Fruit fly (Drosophila melanogaster): ENCODE results near the gene CG42788.
A peak's percentile ranks its signal among the peaks of the same experiment; 100 is the strongest.

Gene CG42788

dm6 chr3R:15125796-15126195 is 5.9 kb downstream of the CG42788 start:
- TF ChIP-seq Ets65A (GFP tag) (peak; percentile 61), TFAM (GFP tag; optimal IDR thresholded peaks at IDR 0.05) (no peak), CG4360 (GFP tag; IDR thresholded peaks at IDR 0.05) (0 out of 2 replicates have a peak, but pooled peaks have one; percentile 14), fd3F (GFP tag; optimal IDR thresholded peaks at IDR 0.05) (no peak), oc (tag; optimal IDR thresholded peaks at IDR 0.05) (peak; percentile 83), CG11085 (GFP tag; IDR thresholded peaks at IDR 0.05) (no peak), gsb (GFP tag; IDR thresholded peaks at IDR 0.05) (peak; percentile 21; the same call in 1 of the 2 replicates), twi (tag; optimal IDR thresholded peaks at IDR 0.05) (no peak), ATbp (GFP tag; optimal IDR thresholded peaks at IDR 0.05) (no peak)

- TF ChIP-seq grau (tag; optimal IDR thresholded peaks at IDR 0.05) (no peak), danr (GFP tag; IDR thresholded peaks at IDR 0.05) (no peak), twi (tag; optimal IDR thresholded peaks at IDR 0.05) (no peak), fd102C (GFP tag; optimal IDR thresholded peaks at IDR 0.05) (no peak), CG17568 (GFP tag; optimal IDR thresholded peaks at IDR 0.05) (no peak), Stat92E (GFP tag; optimal IDR thresholded peaks at IDR 0.05) (no peak), Pdp1 (GFP tag; optimal IDR thresholded peaks at IDR 0.05) (peak in 1 of 2 experiments; percentile 15), cg (GFP tag; optimal IDR thresholded peaks at IDR 0.05) (no peak), Xbp1 (GFP tag; optimal IDR thresholded peaks at IDR 0.05) (no peak), CG11695 (GFP tag; IDR thresholded peaks at IDR 0.05) (no peak), CG10274 (GFP tag; optimal IDR thresholded peaks at IDR 0.05) (no peak), CG8290 (GFP tag; optimal IDR thresholded peaks at IDR 0.05) (no peak), CG8290 (tag; optimal IDR thresholded peaks at IDR 0.05) (no peak), Mrtf (GFP tag; IDR thresholded peaks at IDR 0.05) (no peak), tup (GFP tag; optimal IDR thresholded peaks at IDR 0.05) (no peak), CG32772 (GFP tag; IDR thresholded peaks at IDR 0.05) (peak; percentile 54), CG2120 (GFP tag; optimal IDR thresholded peaks at IDR 0.05) (no peak), sqz (GFP tag; optimal IDR thresholded peaks at IDR 0.05) (no peak), sd (tag; optimal IDR thresholded peaks at IDR 0.05) (peak; percentile 81), abd-A (tag; optimal IDR thresholded peaks at IDR 0.05) (peak; percentile 36), wor (GFP tag; IDR thresholded peaks at IDR 0.05) (no peak), HLHmδ (GFP tag; optimal IDR thresholded peaks at IDR 0.05) (no peak), CG14014 (GFP tag; IDR thresholded peaks at IDR 0.05) (no peak), Gsc (GFP tag; IDR thresholded peaks at IDR 0.05) (no peak), toy (GFP tag; IDR thresholded peaks at IDR 0.05) (no peak), dmrt11E (tag; optimal IDR thresholded peaks at IDR 0.05) (no peak), p53 (GFP tag; optimal IDR thresholded peaks at IDR 0.05) (no peak), CG6272 (GFP tag; IDR thresholded peaks at IDR 0.05) (no peak), sc (optimal IDR thresholded peaks at IDR 0.05) (no peak), sc (GFP tag; optimal IDR thresholded peaks at IDR 0.05) (no peak), H2.0 (GFP tag; IDR thresholded peaks at IDR 0.05) (no peak), sr (GFP tag; IDR thresholded peaks at IDR 0.05) (peak; percentile 99), D19A (tag; optimal IDR thresholded peaks at IDR 0.05) (no peak), Gug (GFP tag; IDR thresholded peaks at IDR 0.05) (no peak), BEAF-32 (GFP tag; optimal IDR thresholded peaks at IDR 0.05) (no peak), CG1603 (tag; optimal IDR thresholded peaks at IDR 0.05) (no peak), CG2202 (tag; optimal IDR thresholded peaks at IDR 0.05) (no peak), exex (tag; optimal IDR thresholded peaks at IDR 0.05) (no peak), pros (GFP tag; optimal IDR thresholded peaks at IDR 0.05) (no peak), lab (GFP tag; optimal IDR thresholded peaks at IDR 0.05) (no peak), CG6791 (GFP tag; IDR thresholded peaks at IDR 0.05; ENCODE audit: partially characterized antibody) (no peak), Lhr (GFP tag; optimal IDR thresholded peaks at IDR 0.05) (no peak)
Measured at dm6 chr3R:15124559-15124958, 7.2 kb downstream of the CG42788 start.
